Fruit fly (Drosophila melanogaster): ENCODE results near the gene Ptp99A.

The Ptp99A gene

DNA sequence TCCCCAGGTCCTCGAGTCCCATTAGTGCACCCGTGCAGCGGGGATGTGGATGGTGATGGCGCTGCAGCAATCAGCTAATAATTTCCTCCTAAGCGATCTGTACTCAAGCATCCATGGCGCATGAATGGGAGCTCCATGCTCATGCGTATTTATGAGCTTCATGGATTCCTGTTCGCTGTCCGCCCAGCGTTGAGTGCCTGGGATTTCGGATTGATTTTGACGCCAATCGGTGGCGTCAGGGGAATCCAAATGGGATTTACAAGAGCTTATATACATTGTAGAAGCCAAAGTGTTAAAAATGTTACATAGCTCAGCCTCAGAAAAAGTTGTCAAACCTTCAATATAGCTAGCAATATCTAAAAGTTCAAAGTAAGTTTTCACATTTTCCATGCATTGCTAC, 138.0 kb downstream of the Ptp99A start, which contains the start of gene ND-20L:
ND-20L (plus strand) TSS at position 301 of the 400 bp plus-strand sequence.
- TF ChIP-seq bab1 (GFP tag; optimal IDR thresholded peaks at IDR 0.05) (no peak), kay (GFP tag; ENCODE audit: borderline replicate concordance) (no peak), Crg-1 (GFP tag; optimal IDR thresholded peaks at IDR 0.05) (no peak)

DNA sequence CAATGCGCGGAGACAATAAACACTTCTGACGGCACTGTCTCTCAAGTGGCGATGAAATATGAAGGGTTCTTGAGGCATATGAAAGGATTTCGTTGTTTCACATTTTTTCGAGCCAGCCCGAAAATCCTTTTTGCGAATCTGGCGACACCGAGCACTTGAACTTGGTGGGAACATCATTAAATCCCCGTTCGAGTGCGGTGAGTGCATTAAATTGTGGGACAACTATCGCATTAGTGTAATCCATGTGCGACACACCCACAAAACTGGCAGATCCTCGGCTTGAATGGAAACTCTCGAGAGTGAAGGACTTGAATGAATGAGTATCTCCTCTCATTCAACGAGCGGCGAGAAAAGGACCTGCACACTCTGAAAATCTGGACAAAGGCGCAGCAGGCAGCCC, 139.3 kb downstream of the Ptp99A start:
- TF ChIP-seq pad (GFP tag; optimal IDR thresholded peaks at IDR 0.05) = no peak
- no peak for TF ChIP-seq Clk (GFP tag; optimal IDR thresholded peaks at IDR 0.05)
- TF ChIP-seq Hr96 (GFP tag; optimal IDR thresholded peaks at IDR 0.05) = no peak
- no peak for TF ChIP-seq CG5204 (GFP tag; optimal IDR thresholded peaks at IDR 0.05)
- TF ChIP-seq bab1 (GFP tag; optimal IDR thresholded peaks at IDR 0.05) = no peak
- no peak for TF ChIP-seq kay (GFP tag; ENCODE audit: borderline replicate concordance)
- TF ChIP-seq CG12768 (GFP tag; optimal IDR thresholded peaks at IDR 0.05) = no peak
- no peak for TF ChIP-seq toe (GFP tag; optimal IDR thresholded peaks at IDR 0.05)

DNA sequence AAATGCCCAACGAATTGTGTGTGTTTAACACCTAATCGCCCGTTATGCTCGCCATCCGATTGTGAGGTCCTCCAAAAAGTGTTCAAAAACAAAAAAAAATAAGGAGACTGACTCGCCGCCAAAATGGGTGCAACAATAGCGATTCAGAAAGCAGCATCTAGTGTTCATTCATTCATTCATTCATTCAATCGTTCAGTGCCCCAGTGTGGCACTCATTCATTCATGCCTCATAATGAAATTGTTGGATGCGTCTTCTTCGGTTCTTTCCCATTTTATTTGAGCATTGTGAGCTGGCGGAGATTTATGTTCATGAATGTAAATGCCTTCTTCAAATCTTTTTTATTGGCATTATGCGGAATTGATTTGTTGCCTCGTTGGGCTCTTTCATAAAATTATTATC, 140.5 kb downstream of the Ptp99A start:
- TF ChIP-seq tj (GFP tag; optimal IDR thresholded peaks at IDR 0.05) = no peak
- TF ChIP-seq toe (GFP tag; optimal IDR thresholded peaks at IDR 0.05) = no peak
- TF ChIP-seq CG12768 (GFP tag; optimal IDR thresholded peaks at IDR 0.05) = no peak
- TF ChIP-seq CG1620 (GFP tag; optimal IDR thresholded peaks at IDR 0.05) = no peak

DNA sequence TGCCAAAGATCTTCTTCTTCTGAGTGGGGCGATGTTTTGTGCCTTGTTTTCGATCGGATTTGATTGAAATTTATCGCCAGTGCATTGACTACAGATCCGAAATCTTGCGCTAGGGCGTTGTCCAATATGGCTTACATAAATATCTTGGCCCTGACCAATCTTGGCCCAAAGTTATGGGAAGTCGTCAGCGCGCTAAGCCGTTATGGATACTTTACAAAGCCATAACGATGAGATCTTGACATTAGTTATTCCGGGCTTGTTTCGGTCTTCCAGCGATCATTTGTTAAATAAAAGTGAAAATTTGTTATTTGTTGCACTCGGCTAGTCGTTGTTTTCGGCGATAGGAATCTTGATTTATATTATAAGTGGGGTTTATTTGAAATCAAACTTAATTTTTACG, 141.1 kb downstream of the Ptp99A start:
- TF ChIP-seq tj (GFP tag; optimal IDR thresholded peaks at IDR 0.05) (no peak), kay (GFP tag; ENCODE audit: borderline replicate concordance) (no peak), CG7101 (tag; optimal IDR thresholded peaks at IDR 0.05) (no peak)

DNA sequence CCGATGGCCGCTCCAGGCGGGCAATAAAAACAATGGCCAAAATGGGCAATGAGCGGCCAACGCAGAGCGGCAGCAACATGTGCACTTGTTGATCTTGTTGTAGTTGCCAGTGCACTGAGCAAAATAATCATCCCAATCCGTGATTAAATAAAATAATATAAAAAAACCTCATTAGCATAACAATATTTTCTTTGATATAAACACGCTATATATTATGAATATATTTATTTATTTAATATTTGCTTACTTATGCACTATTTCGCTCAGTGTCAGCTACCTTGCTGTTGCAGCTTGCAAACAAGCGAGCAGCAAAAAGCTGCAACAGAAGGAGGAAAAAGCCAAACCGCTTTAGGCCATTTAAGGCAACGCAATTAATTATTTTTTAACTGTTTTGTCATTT, 141.9 kb downstream of the Ptp99A start:
- TF ChIP-seq bab1 (GFP tag; optimal IDR thresholded peaks at IDR 0.05) (no peak), CG11617 (GFP tag; optimal IDR thresholded peaks at IDR 0.05) (no peak), Clk (GFP tag; optimal IDR thresholded peaks at IDR 0.05) (no peak)

DNA sequence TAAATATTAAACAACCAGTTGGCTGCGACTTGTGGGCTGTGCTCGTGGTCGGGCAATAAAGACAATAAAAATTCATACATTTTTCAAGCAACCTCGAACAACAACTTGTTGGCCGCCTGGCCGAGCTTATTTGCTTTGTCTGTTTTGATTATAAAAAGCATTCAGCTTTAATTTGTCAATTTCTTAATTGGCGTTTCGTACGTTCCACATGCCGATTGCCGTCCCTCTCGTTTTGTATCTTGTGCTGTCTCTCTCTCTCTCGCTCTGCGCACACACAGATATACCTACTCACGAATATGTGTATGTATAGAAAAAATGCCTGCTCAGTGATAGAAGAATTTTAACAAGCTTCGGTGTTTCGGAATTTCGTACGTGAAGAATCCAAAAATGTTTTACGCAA, 142.8 kb downstream of the Ptp99A start:
- TF ChIP-seq Clk (GFP tag; optimal IDR thresholded peaks at IDR 0.05) (no peak), cic (GFP tag; optimal IDR thresholded peaks at IDR 0.05) (no peak), kay (GFP tag; ENCODE audit: borderline replicate concordance) (no peak), CG33017 (tag; optimal IDR thresholded peaks at IDR 0.05) (no peak), Crg-1 (GFP tag; optimal IDR thresholded peaks at IDR 0.05) (no peak), CG11617 (GFP tag; optimal IDR thresholded peaks at IDR 0.05) (no peak), Mnt (GFP tag; optimal IDR thresholded peaks at IDR 0.05) (no peak), Hr96 (GFP tag; optimal IDR thresholded peaks at IDR 0.05) (no peak), toe (GFP tag; optimal IDR thresholded peaks at IDR 0.05) (no peak), tj (GFP tag; optimal IDR thresholded peaks at IDR 0.05) (no peak), CG12768 (GFP tag; optimal IDR thresholded peaks at IDR 0.05) (no peak), ovo (GFP tag; optimal IDR thresholded peaks at IDR 0.05) (no peak), pad (GFP tag; optimal IDR thresholded peaks at IDR 0.05) (no peak)

DNA sequence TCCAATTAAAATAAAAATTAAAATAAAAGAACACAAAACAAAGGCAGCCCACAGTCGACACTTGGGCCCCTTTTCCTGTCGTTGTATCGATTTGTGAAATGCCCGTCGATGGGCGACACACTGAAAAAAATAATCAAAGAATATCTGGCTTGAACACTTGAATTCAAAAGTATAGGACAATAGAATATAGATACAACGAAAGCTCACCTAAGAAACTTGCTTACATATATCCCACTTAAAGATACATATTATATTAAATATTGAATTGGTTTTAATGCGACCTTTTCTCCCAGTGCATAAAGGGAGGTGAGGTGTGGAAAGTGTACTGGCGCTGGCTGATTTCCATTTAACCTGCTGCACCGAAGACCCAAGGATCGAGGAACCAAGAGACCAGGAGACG, 144.7 kb downstream of the Ptp99A start:
- TF ChIP-seq CG14711 (tag; optimal IDR thresholded peaks at IDR 0.05) (no peak), CG5204 (GFP tag; optimal IDR thresholded peaks at IDR 0.05) (no peak), CG1620 (GFP tag; optimal IDR thresholded peaks at IDR 0.05) (no peak), CG12768 (GFP tag; optimal IDR thresholded peaks at IDR 0.05) (no peak), CG33017 (tag; optimal IDR thresholded peaks at IDR 0.05) (no peak), kay (GFP tag; ENCODE audit: borderline replicate concordance) (no peak), cic (GFP tag; optimal IDR thresholded peaks at IDR 0.05) (no peak)

DNA sequence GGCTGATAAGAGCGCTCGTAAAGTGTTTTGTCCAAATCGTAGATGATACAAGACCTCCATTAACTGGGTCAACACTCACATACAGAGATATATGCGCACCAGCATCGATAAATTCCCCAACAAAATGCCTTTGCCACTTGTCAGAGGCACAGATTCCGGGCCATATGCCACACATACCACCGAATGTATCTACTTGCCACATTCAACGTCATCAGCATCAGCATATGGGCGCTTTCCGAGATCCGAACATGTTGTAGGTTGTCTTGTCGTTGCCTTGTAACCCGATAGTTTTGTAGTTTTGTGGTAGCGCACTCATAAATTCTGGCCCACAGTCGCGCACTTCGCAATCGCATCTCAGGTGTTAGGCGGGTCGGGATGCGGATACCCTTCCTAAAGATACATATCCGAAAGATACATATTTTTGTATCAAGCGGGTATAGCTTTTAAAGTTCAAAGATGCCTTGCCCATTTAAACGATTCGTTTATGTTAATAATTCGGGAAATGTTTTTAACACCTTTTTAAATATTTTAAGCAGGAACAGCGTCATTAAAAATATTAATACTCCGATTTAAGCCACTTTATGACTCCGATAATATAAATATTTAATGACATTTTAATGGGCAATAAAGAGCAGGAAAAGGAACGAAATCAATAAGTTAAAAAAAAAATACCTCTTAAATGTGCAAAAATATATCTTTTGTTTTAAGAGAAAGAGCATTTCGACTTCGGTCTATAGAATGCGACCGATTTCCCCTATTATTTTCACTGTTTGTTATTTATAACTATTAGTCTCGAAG, 146.7 kb downstream of the Ptp99A start:
- TF ChIP-seq CG7045 (GFP tag; optimal IDR thresholded peaks at IDR 0.05) = no peak

DNA sequence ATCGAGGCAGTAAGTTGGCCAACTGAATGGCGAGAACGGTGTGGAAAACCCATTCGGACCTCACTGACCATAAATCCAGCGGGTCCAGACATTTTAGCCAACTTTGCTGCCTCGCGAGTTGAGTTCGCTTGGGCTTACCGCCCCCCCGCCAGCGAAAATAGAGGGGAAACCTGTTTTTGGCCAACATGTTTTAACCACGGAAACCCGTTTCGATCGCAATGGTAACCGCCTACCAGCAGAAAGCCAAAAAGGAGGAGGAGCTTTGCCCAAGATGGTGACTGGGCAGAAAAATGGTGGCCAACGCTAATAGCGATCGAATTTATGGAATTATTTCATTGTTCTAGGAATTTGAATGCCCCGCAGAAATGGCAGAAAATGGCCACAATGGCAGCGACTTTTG, 149.1 kb downstream of the Ptp99A start:
- TF ChIP-seq toe (GFP tag; optimal IDR thresholded peaks at IDR 0.05) = no peak
- no peak for TF ChIP-seq Mnt (GFP tag; optimal IDR thresholded peaks at IDR 0.05)
- TF ChIP-seq CG7045 (GFP tag; optimal IDR thresholded peaks at IDR 0.05) = no peak
- TF ChIP-seq pad (GFP tag; optimal IDR thresholded peaks at IDR 0.05) = no peak
- TF ChIP-seq Crg-1 (GFP tag; optimal IDR thresholded peaks at IDR 0.05) = no peak
- TF ChIP-seq CG11617 (GFP tag; optimal IDR thresholded peaks at IDR 0.05) = no peak
- no peak for TF ChIP-seq Hr96 (GFP tag; optimal IDR thresholded peaks at IDR 0.05)
- TF ChIP-seq Clk (GFP tag; optimal IDR thresholded peaks at IDR 0.05) = no peak
